Worm (Caenorhabditis elegans): ENCODE measurements around the gene F54D12.1.

ce11 chrII:1368756-1369155 lies 31.4 kb upstream of the F54D12.1 start:
- TF ChIP-seq zfp-3 (GFP tag; conservative IDR thresholded peaks at IDR 0.05) (no peak), ztf-11 (tag; optimal IDR thresholded peaks at IDR 0.05) (no peak), mdl-1 (tag; optimal IDR thresholded peaks at IDR 0.05) (no peak), pha-4 (GFP tag; IDR thresholded peaks at IDR 0.05) (no peak), pha-4 (tag; optimal IDR thresholded peaks at IDR 0.05) (no peak), nhr-77 (tag; optimal IDR thresholded peaks at IDR 0.05) (no peak), unc-62 (GFP tag; optimal IDR thresholded peaks at IDR 0.05 in 1 of 2) (no peak), unc-62 (tag; optimal IDR thresholded peaks at IDR 0.05) (no peak), zfp-2 (tag; optimal IDR thresholded peaks at IDR 0.05) (no peak), hlh-30 (tag; optimal IDR thresholded peaks at IDR 0.05; ENCODE audit: insufficient read depth) (no peak), nhr-25 (tag; optimal IDR thresholded peaks at IDR 0.05; ENCODE audit: borderline replicate concordance, insufficient read depth) (no peak), ceh-82 (tag; optimal IDR thresholded peaks at IDR 0.05) (no peak), daf-12 (tag; optimal IDR thresholded peaks at IDR 0.05) (no peak), unc-130 (GFP tag; optimal IDR thresholded peaks at IDR 0.05) (no peak), nhr-76 (tag; optimal IDR thresholded peaks at IDR 0.05) (no peak), nhr-237 (tag; optimal IDR thresholded peaks at IDR 0.05) (no peak)

Measured in whole organism, L4 larva.